Worm (Caenorhabditis elegans) whole organism, young adult: ENCODE measurements around the gene sra-6.
A peak's percentile ranks its signal among the peaks of the same experiment; 100 is the strongest.

Experiments
- B0336.3 ChIP-seq: fragments of 200-800 bp; sonication (Bioruptor generic); IDR thresholded peaks from 2 replicates; pipeline ENCODE4 v1.3.6; 2022; ENCODE audit warnings: missing genetic modification characterization, missing compliant biosample characterization
- C06A6.2 ChIP-seq: fragments of 200-800 bp; sonication (Bioruptor generic); conservative IDR thresholded peaks from 2 replicates; pipeline ENCODE4 v1.3.6; 2022; ENCODE audit warnings: missing genetic modification characterization, missing compliant biosample characterization
- C17E4.6 ChIP-seq: fragments of 200-800 bp; sonication (Bioruptor generic); IDR thresholded peaks from 2 replicates; pipeline ENCODE4 v1.3.6; 2022; ENCODE audit warnings: missing genetic modification reagents, missing genetic modification characterization, missing compliant biosample characterization
- D2030.7 ChIP-seq: fragments of 200-800 bp; sonication (Bioruptor generic); IDR thresholded peaks from 2 replicates; pipeline ENCODE4 v1.3.6; 2022; ENCODE audit warnings: missing genetic modification reagents, missing genetic modification characterization, missing compliant biosample characterization
- F10E7.11 ChIP-seq: sonication (generic microtip); optimal IDR thresholded peaks from 2 replicates; lab custom pipeline; 2017; ENCODE audit warnings: mild to moderate bottlenecking, missing genetic modification characterization, moderate library complexity, missing compliant biosample characterization
- F57C9.4 ChIP-seq: sonication (generic microtip); optimal IDR thresholded peaks from 2 replicates; lab custom pipeline; 2017; ENCODE audit warnings: mild to moderate bottlenecking, missing genetic modification characterization, missing compliant biosample characterization
- K12H6.12 ChIP-seq: fragments of 200-800 bp; sonication (Bioruptor generic); optimal IDR thresholded peaks from 2 replicates; lab custom pipeline; 2018; ENCODE audit warnings: mild to moderate bottlenecking, missing genetic modification characterization, missing compliant biosample characterization
- akir-1 ChIP-seq: fragments of 200-800 bp; sonication (Bioruptor generic); optimal IDR thresholded peaks from 2 replicates; lab custom pipeline; 2018; ENCODE audit warnings: mild to moderate bottlenecking, missing genetic modification characterization, moderate library complexity, missing compliant biosample characterization
- ama-1 ChIP-seq, 3 experiments: fragments of 150-350 bp in 1 of 3; sonication (generic microtip) in 2 of 3; optimal IDR thresholded peaks; 2 replicates each; lab custom pipeline; 2014 to 2018; ENCODE audit warnings: missing biosample characterization in 2 of 3, missing genetic modification characterization in 2 of 3, missing genetic modification reagents in 2 of 3
- aptf-3 ChIP-seq: fragments of 200-800 bp; sonication (Bioruptor generic); IDR thresholded peaks from 2 replicates; pipeline ENCODE4 v1.3.6; 2022; ENCODE audit warnings: missing genetic modification characterization, missing compliant biosample characterization
- attf-3 ChIP-seq: fragments of 200-800 bp; sonication (Bioruptor generic); conservative IDR thresholded peaks from 2 replicates; pipeline ENCODE4 v1.3.6; 2022; ENCODE audit warnings: missing genetic modification reagents, missing genetic modification characterization, missing compliant biosample characterization
- cebp-1 ChIP-seq, 2 experiments: fragments of 200-800 bp in 1 of 2; sonication (Bioruptor generic) in 1 of 2; sonication (generic microtip) in 1 of 2; IDR thresholded peaks in 1 of 2; optimal IDR thresholded peaks in 1 of 2; 2 replicates each; pipeline versions ENCODE4 v1.3.6 to Lab custom; 2017 to 2022; ENCODE audit warnings: missing compliant biosample characterization in 2 of 2, missing genetic modification characterization in 2 of 2, mild to moderate bottlenecking in 1 of 2, missing genetic modification reagents in 1 of 2, moderate library complexity in 1 of 2
- ceh-40 ChIP-seq: fragments of 200-800 bp; sonication (Bioruptor generic); IDR thresholded peaks from 2 replicates; pipeline ENCODE4 v1.3.6; 2022; ENCODE audit warnings: missing genetic modification characterization, missing compliant biosample characterization
- ceh-58 ChIP-seq: fragments of 200-800 bp; sonication (Bioruptor generic); IDR thresholded peaks from 2 replicates; pipeline ENCODE4 v1.3.6; 2022; ENCODE audit warnings: missing genetic modification characterization, missing compliant biosample characterization
- ceh-79 ChIP-seq: sonication (generic microtip); optimal IDR thresholded peaks from 2 replicates; lab custom pipeline; 2017; ENCODE audit warnings: mild to moderate bottlenecking, missing genetic modification characterization, missing compliant biosample characterization
- dox-1 ChIP-seq: fragments of 200-800 bp; sonication (Bioruptor generic); IDR thresholded peaks from 2 replicates; pipeline ENCODE4 v1.3.6; 2022; ENCODE audit warnings: missing genetic modification reagents, missing genetic modification characterization, missing compliant biosample characterization
- dpff-1 ChIP-seq: sonication (generic microtip); optimal IDR thresholded peaks from 2 replicates; lab custom pipeline; 2017; ENCODE audit warnings: mild to moderate bottlenecking, missing genetic modification characterization, missing compliant biosample characterization
- egl-18 ChIP-seq: fragments of 200-800 bp; sonication (Bioruptor generic); IDR thresholded peaks from 2 replicates; pipeline ENCODE4 v1.3.6; 2022; ENCODE audit warnings: missing genetic modification reagents, missing genetic modification characterization, missing compliant biosample characterization
- egl-44 ChIP-seq: fragments of 200-800 bp; sonication (Bioruptor generic); IDR thresholded peaks from 2 replicates; pipeline ENCODE4 v1.3.6; 2022; ENCODE audit warnings: missing genetic modification reagents, missing genetic modification characterization, missing compliant biosample characterization
- ekl-4 ChIP-seq: fragments of 200-800 bp; sonication (Bioruptor generic); IDR thresholded peaks from 2 replicates; pipeline ENCODE4 v1.3.6; 2022; ENCODE audit warnings: missing genetic modification reagents, missing genetic modification characterization, missing compliant biosample characterization
- him-1 ChIP-seq: sonication (generic microtip); optimal IDR thresholded peaks from 2 replicates; lab custom pipeline; 2016; ENCODE audit warnings: missing genotype, missing genetic modification reagents, missing genetic modification characterization, missing compliant biosample characterization
- hlh-12 ChIP-seq: sonication (generic microtip); optimal IDR thresholded peaks from 2 replicates; lab custom pipeline; 2016; ENCODE audit warnings: missing genetic modification characterization, missing compliant biosample characterization
- hmg-1.2 ChIP-seq: fragments of 200-800 bp; sonication (Bioruptor generic); IDR thresholded peaks from 2 replicates; pipeline ENCODE4 v1.3.6; 2022; ENCODE audit warnings: missing genetic modification reagents, missing genetic modification characterization, missing compliant biosample characterization
- hrde-1 ChIP-seq: sonication (generic microtip); optimal IDR thresholded peaks from 2 replicates; lab custom pipeline; 2016; ENCODE audit warnings: missing genetic modification characterization, mild to moderate bottlenecking, missing compliant biosample characterization, moderate library complexity, missing genotype, missing genetic modification reagents, borderline replicate concordance
- lin-26 ChIP-seq: fragments of 200-800 bp; sonication (Bioruptor generic); IDR thresholded peaks from 2 replicates; pipeline ENCODE4 v1.3.6; 2022; ENCODE audit warnings: missing genetic modification reagents, missing genetic modification characterization, missing compliant biosample characterization
- lin-40 ChIP-seq: sonication (generic microtip); optimal IDR thresholded peaks from 2 replicates; lab custom pipeline; 2016; ENCODE audit warnings: missing genetic modification characterization, mild to moderate bottlenecking, missing compliant biosample characterization, missing genotype, missing genetic modification reagents
- lin-54 ChIP-seq: fragments of 200-800 bp; sonication (Bioruptor generic); optimal IDR thresholded peaks from 2 replicates; lab custom pipeline; 2018; ENCODE audit warnings: mild to moderate bottlenecking, missing genetic modification characterization, missing compliant biosample characterization
- lir-1 ChIP-seq: fragments of 200-800 bp; sonication (Bioruptor generic); conservative IDR thresholded peaks from 2 replicates; pipeline ENCODE4 v1.3.6; 2022; ENCODE audit warnings: missing genetic modification reagents, missing genetic modification characterization, missing compliant biosample characterization
- lsy-27 ChIP-seq: sonication (generic microtip); optimal IDR thresholded peaks from 2 replicates; lab custom pipeline; 2017; ENCODE audit warnings: missing genetic modification characterization, mild to moderate bottlenecking, missing compliant biosample characterization, antibody characterized with exemption, missing genotype, borderline replicate concordance; ENCODE audit not compliant: insufficient read depth
- madf-8 ChIP-seq: fragments of 200-800 bp; sonication (Bioruptor generic); conservative IDR thresholded peaks from 2 replicates; pipeline ENCODE4 v1.3.6; 2022; ENCODE audit warnings: missing genetic modification reagents, missing genetic modification characterization, missing compliant biosample characterization
- mcd-1 ChIP-seq: fragments of 200-800 bp; sonication (Bioruptor generic); IDR thresholded peaks from 2 replicates; pipeline ENCODE4 v1.3.6; 2022; ENCODE audit warnings: missing genetic modification reagents, missing genetic modification characterization, missing compliant biosample characterization
- mel-28 ChIP-seq: sonication (generic microtip); optimal IDR thresholded peaks from 2 replicates; lab custom pipeline; 2016; ENCODE audit warnings: borderline replicate concordance, mild to moderate bottlenecking, missing genetic modification characterization, missing compliant biosample characterization
- mes-4 ChIP-seq: sonication (generic microtip); optimal IDR thresholded peaks from 2 replicates; lab custom pipeline; 2016; ENCODE audit warnings: missing genotype, missing genetic modification characterization, missing compliant biosample characterization
- mxl-1 ChIP-seq: sonication (generic microtip); optimal IDR thresholded peaks from 2 replicates; lab custom pipeline; 2016; ENCODE audit warnings: missing genetic modification characterization, missing compliant biosample characterization
- nhr-120 ChIP-seq: fragments of 200-800 bp; sonication (Bioruptor generic); IDR thresholded peaks from 2 replicates; pipeline ENCODE4 v1.3.6; 2022; ENCODE audit warnings: missing genetic modification characterization, missing compliant biosample characterization
- nhr-179 ChIP-seq: sonication (generic microtip); optimal IDR thresholded peaks from 2 replicates; lab custom pipeline; 2016; ENCODE audit warnings: mild to moderate bottlenecking, missing genetic modification characterization, missing compliant biosample characterization
- rcor-1 ChIP-seq: fragments of 200-800 bp; sonication (Bioruptor generic); IDR thresholded peaks from 2 replicates; pipeline ENCODE4 v1.3.6; 2022; ENCODE audit warnings: missing genetic modification reagents, missing genetic modification characterization, missing compliant biosample characterization
- rec-8 ChIP-seq, 2 experiments: sonication (generic microtip); optimal IDR thresholded peaks; 2 replicates each; lab custom pipeline; 2016; ENCODE audit warnings: mild to moderate bottlenecking in 2 of 2, missing genetic modification characterization in 2 of 2, missing genetic modification reagents in 2 of 2, missing genotype in 2 of 2, missing biosample characterization in 1 of 2, missing compliant biosample characterization in 1 of 2, moderate library complexity in 1 of 2
- rpc-1 ChIP-seq, 2 experiments: fragments of 150-350 bp in 1 of 2; sonication (generic microtip) in 1 of 2; optimal IDR thresholded peaks; 2 replicates each; lab custom pipeline; 2014 to 2018; ENCODE audit warnings: missing biosample characterization in 1 of 2, missing genetic modification characterization in 1 of 2, missing genetic modification reagents in 1 of 2, missing genotype in 1 of 2
- snpc-4 ChIP-seq, 5 experiments: fragments of 150-350 bp in 1 of 5; sonication (generic microtip) in 4 of 5; optimal IDR thresholded peaks; 2 replicates each; lab custom pipeline; 2014 to 2018; ENCODE audit warnings: missing genetic modification characterization in 5 of 5, missing biosample characterization in 3 of 5, antibody characterized with exemption in 2 of 5, mild to moderate bottlenecking in 2 of 5, missing compliant biosample characterization in 2 of 5, missing genotype in 2 of 5, moderate library complexity in 2 of 5, missing genetic modification reagents in 1 of 5
- tbx-9 ChIP-seq: sonication (generic microtip); optimal IDR thresholded peaks from 2 replicates; lab custom pipeline; 2016; ENCODE audit warnings: borderline replicate concordance, missing genetic modification characterization, inconsistent platforms, missing compliant biosample characterization
- unc-62 ChIP-seq: fragments of 150-350 bp; optimal IDR thresholded peaks from 2 replicates; lab custom pipeline; 2014; ENCODE audit warnings: missing biosample characterization, missing genetic modification reagents, missing genetic modification characterization
- zfh-2 ChIP-seq: fragments of 200-800 bp; sonication (Bioruptor generic); conservative IDR thresholded peaks from 2 replicates; pipeline ENCODE4 v1.3.6; 2022; ENCODE audit warnings: missing genetic modification reagents, missing genetic modification characterization, missing compliant biosample characterization
- ztf-22 ChIP-seq: fragments of 200-800 bp; sonication (Bioruptor generic); optimal IDR thresholded peaks from 2 replicates; lab custom pipeline; 2018; ENCODE audit warnings: mild to moderate bottlenecking, missing genetic modification characterization, moderate library complexity, missing compliant biosample characterization
- ztf-25 ChIP-seq: fragments of 200-800 bp; sonication (Bioruptor generic); IDR thresholded peaks from 2 replicates; pipeline ENCODE4 v1.3.6; 2022; ENCODE audit warnings: missing genetic modification reagents, missing genetic modification characterization, missing compliant biosample characterization
- ztf-28 ChIP-seq: fragments of 200-800 bp; sonication (Bioruptor generic); IDR thresholded peaks from 2 replicates; pipeline ENCODE4 v1.3.6; 2022; ENCODE audit warnings: missing genetic modification reagents, missing genetic modification characterization, missing compliant biosample characterization

sra-6 gene

DNA sequence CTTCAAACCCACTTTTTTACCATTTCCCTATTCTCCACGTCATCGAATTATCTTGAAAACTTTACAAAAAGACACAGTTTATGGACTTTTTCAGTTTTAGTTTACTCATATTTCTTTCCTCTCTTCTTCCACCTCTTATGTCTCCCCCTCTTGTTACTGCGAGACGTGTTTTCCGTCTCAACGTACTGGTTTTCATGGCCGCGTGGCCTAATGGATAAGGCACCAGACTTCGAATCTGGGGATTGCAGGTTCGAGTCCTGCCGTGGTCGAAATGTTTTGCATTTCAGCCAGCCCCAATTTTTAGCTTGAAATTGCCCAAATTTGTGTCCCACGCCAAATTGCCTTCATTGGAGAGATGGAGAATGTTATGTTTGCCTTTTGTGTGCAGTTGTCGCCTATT is 15.4 kb upstream of the sra-6 start (continued):
- TF ChIP-seq ceh-58 (GFP tag; lab: Robert Waterston, UW) (0 out of 2 replicates have a peak, but pooled peaks have one; percentile 67), mcd-1 (peak; percentile 63), C06A6.2 (0 out of 2 replicates have a peak, but pooled peaks have one; percentile 17), ceh-40 (GFP tag; lab: Robert Waterston, UW) (no peak), hlh-12 (tag; lab: Kevin White, UChicago) (no peak), lsy-27 (tag; lab: Kevin White, UChicago) (no peak), him-1 (tag; lab: Kevin White, UChicago) (peak; percentile 98), rpc-1 (optimal IDR thresholded peaks at IDR 0.05; lab: Kevin White, UChicago) (peak; percentile 83), rpc-1 (tag; optimal IDR thresholded peaks at IDR 0.05; lab: Kevin White, UChicago) (peak; percentile 95), egl-44 (peak; percentile 79), madf-8 (GFP tag; lab: Robert Waterston, UW) (0 out of 2 replicates have a peak, but pooled peaks have one; percentile 32), cebp-1 (GFP tag; IDR thresholded peaks at IDR 0.05; lab: Robert Waterston, UW) (no peak), cebp-1 (tag; optimal IDR thresholded peaks at IDR 0.05; lab: Kevin White, UChicago) (peak; percentile 73), mel-28 (tag; lab: Kevin White, UChicago) (peak; percentile 21), rec-8 (tag; optimal IDR thresholded peaks at IDR 0.05; lab: Kevin White, UChicago) (peak; percentile 64 to 90), F10E7.11 (tag; lab: Kevin White, UChicago) (no peak), ztf-25 (GFP tag; lab: Robert Waterston, UW) (peak; percentile 97), ama-1 (optimal IDR thresholded peaks at IDR 0.05; lab: Kevin White, UChicago) (no peak), ama-1 (GFP tag; optimal IDR thresholded peaks at IDR 0.05; lab: Kevin White, UChicago) (peak in 1 of 2 experiments; percentile 85), ztf-28 (GFP tag; lab: Robert Waterston, UW) (0 out of 2 replicates have a peak, but pooled peaks have one; percentile 58), ekl-4 (GFP tag; lab: Robert Waterston, UW) (0 out of 2 replicates have a peak, but pooled peaks have one; percentile 62), nhr-179 (tag; lab: Kevin White, UChicago) (no peak), C17E4.6 (GFP tag; lab: Robert Waterston, UW) (peak; percentile 49; the same call in 1 of the 2 replicates), D2030.7 (GFP tag; lab: Robert Waterston, UW) (peak; percentile 67), snpc-4 (GFP tag; optimal IDR thresholded peaks at IDR 0.05; lab: Kevin White, UChicago) (peak; percentile 63), snpc-4 (tag; optimal IDR thresholded peaks at IDR 0.05; lab: Kevin White, UChicago) (peak in 3 of 4 experiments; percentile 44 to 74 (median 65)), nhr-120 (GFP tag; lab: Robert Waterston, UW) (0 out of 2 replicates have a peak, but pooled peaks have one; percentile 81), mxl-1 (tag; lab: Kevin White, UChicago) (peak; percentile 90), rcor-1 (peak; percentile 72), ztf-22 (no peak), K12H6.12 (peak; percentile 52), unc-62 (GFP tag; lab: Kevin White, UChicago) (no peak), attf-3 (GFP tag; lab: Robert Waterston, UW) (peak; percentile 72), F57C9.4 (no peak), akir-1 (GFP tag; lab: Kevin White, UChicago) (no peak), mes-4 (tag; lab: Kevin White, UChicago) (peak; percentile 58), dpff-1 (tag; lab: Kevin White, UChicago) (no peak), lin-40 (tag; lab: Kevin White, UChicago) (peak; percentile 62), aptf-3 (no peak), dox-1 (GFP tag; lab: Robert Waterston, UW) (peak; percentile 83), lin-54 (GFP tag; lab: Kevin White, UChicago) (peak; percentile 48), egl-18 (GFP tag; lab: Robert Waterston, UW) (no peak), tbx-9 (tag; lab: Kevin White, UChicago) (no peak), zfh-2 (GFP tag; lab: Robert Waterston, UW) (no peak), lir-1 (no peak), hrde-1 (tag; lab: Kevin White, UChicago) (peak; percentile 68), lin-26 (GFP tag; lab: Robert Waterston, UW) (peak; percentile 97), hmg-1.2 (peak; percentile 72), B0336.3 (GFP tag; lab: Robert Waterston, UW) (peak; percentile 50; the same call in 1 of the 2 replicates), ceh-79 (no peak)
